Worm (Caenorhabditis elegans) whole organism, L4 larva: ENCODE results near the gene Y55D5A.1.

Experiments used
- D1046.2 ChIP-seq: fragments of 200-800 bp; sonication (Bioruptor generic); IDR thresholded peaks from 2 replicates; pipeline ENCODE4 v1.3.6; 2022; ENCODE audit warnings: missing genetic modification characterization, missing compliant biosample characterization
- F44E2.7 ChIP-seq: fragments of 200-800 bp; sonication (Bioruptor generic); IDR thresholded peaks from 2 replicates; pipeline ENCODE4 v2.1.2; 2022; ENCODE audit warnings: missing genetic modification characterization, missing compliant biosample characterization
- F49E8.2 ChIP-seq: sonication (generic microtip); optimal IDR thresholded peaks from 2 replicates; lab custom pipeline; 2016; ENCODE audit warnings: missing compliant biosample characterization, mild to moderate bottlenecking, missing genetic modification characterization, borderline replicate concordance
- T20F7.1 ChIP-seq: fragments of 200-800 bp; sonication (Bioruptor generic); optimal IDR thresholded peaks from 2 replicates; lab custom pipeline; 2018; ENCODE audit warnings: mild to moderate bottlenecking, missing genetic modification characterization, missing compliant biosample characterization
- T26A8.4 ChIP-seq: fragments of 200-800 bp; sonication (Bioruptor generic); IDR thresholded peaks from 2 replicates; pipeline ENCODE4 v1.3.6; 2022; ENCODE audit warnings: missing genetic modification characterization, missing compliant biosample characterization
- aly-2 ChIP-seq: sonication (generic microtip); optimal IDR thresholded peaks from 2 replicates; lab custom pipeline; 2018; ENCODE audit warnings: missing biosample characterization, missing genetic modification characterization
- arid-1 ChIP-seq: fragments of 200-800 bp; sonication (Bioruptor generic); conservative IDR thresholded peaks from 2 replicates; pipeline ENCODE4 v1.3.6; 2022; ENCODE audit warnings: missing genetic modification reagents, missing genetic modification characterization, missing compliant biosample characterization
- attf-4 ChIP-seq: sonication (generic microtip); optimal IDR thresholded peaks from 3 replicates; lab custom pipeline; 2017; ENCODE audit warnings: missing biosample characterization, missing genetic modification characterization
- ceh-28 ChIP-seq: fragments of 150-350 bp; optimal IDR thresholded peaks from 2 replicates; lab custom pipeline; 2014; ENCODE audit warnings: missing biosample characterization, missing genetic modification reagents, missing genetic modification characterization
- ceh-32 ChIP-seq: sonication (generic microtip); optimal IDR thresholded peaks from 2 replicates; lab custom pipeline; 2016; ENCODE audit warnings: mild to moderate bottlenecking, missing genetic modification characterization, missing compliant biosample characterization; ENCODE audit not compliant: poor library complexity
- ceh-82 ChIP-seq: sonication (generic microtip); optimal IDR thresholded peaks from 2 replicates; lab custom pipeline; 2017; ENCODE audit warnings: missing biosample characterization, missing genetic modification characterization
- cey-2 ChIP-seq: sonication (generic microtip); optimal IDR thresholded peaks from 3 replicates; lab custom pipeline; 2017; ENCODE audit warnings: missing genetic modification characterization, mild to moderate bottlenecking, missing compliant biosample characterization, antibody characterized with exemption, borderline replicate concordance; ENCODE audit not compliant: insufficient read depth
- daf-12 ChIP-seq: fragments of 150-350 bp; optimal IDR thresholded peaks from 2 replicates; lab custom pipeline; 2014; ENCODE audit warnings: missing biosample characterization, missing genetic modification reagents, missing genetic modification characterization
- daf-16 ChIP-seq, 3 experiments: sonication (generic microtip); optimal IDR thresholded peaks; 2 replicates each; lab custom pipeline; 2016 to 2017; ENCODE audit warnings: missing genetic modification characterization in 3 of 3, missing genetic modification reagents in 3 of 3, mild to moderate bottlenecking in 2 of 3, missing compliant biosample characterization in 2 of 3, missing biosample characterization in 1 of 3, moderate library complexity in 1 of 3
- daf-19 ChIP-seq: fragments of 200-800 bp; sonication (Bioruptor generic); conservative IDR thresholded peaks from 2 replicates; pipeline ENCODE4 v1.3.6; 2022; ENCODE audit warnings: missing genetic modification characterization, missing compliant biosample characterization
- dmd-9 ChIP-seq: fragments of 200-800 bp; sonication (Bioruptor generic); IDR thresholded peaks from 2 replicates; pipeline ENCODE4 v1.3.6; 2022; ENCODE audit warnings: missing genetic modification reagents, missing genetic modification characterization, missing compliant biosample characterization
- duxl-1 ChIP-seq: sonication (generic microtip); optimal IDR thresholded peaks from 2 replicates; lab custom pipeline; 2016; ENCODE audit warnings: mild to moderate bottlenecking, missing genetic modification characterization, moderate library complexity, missing compliant biosample characterization; ENCODE audit not compliant: poor library complexity
- dve-1 ChIP-seq: sonication (generic microtip); optimal IDR thresholded peaks from 2 replicates; lab custom pipeline; 2017; ENCODE audit warnings: antibody characterized with exemption, mild to moderate bottlenecking, missing genetic modification characterization, missing compliant biosample characterization; ENCODE audit not compliant: insufficient read depth
- egl-27 ChIP-seq: sonication (generic microtip); optimal IDR thresholded peaks from 3 replicates; lab custom pipeline; 2017; ENCODE audit warnings: missing biosample characterization, missing genetic modification reagents, missing genetic modification characterization
- egl-43 ChIP-seq: fragments of 200-800 bp; sonication (Bioruptor generic); IDR thresholded peaks from 2 replicates; pipeline ENCODE4 v1.3.6; 2022; ENCODE audit warnings: missing genetic modification reagents, missing genetic modification characterization, missing compliant biosample characterization
- gei-8 ChIP-seq: fragments of 200-800 bp; sonication (Bioruptor generic); optimal IDR thresholded peaks from 2 replicates; lab custom pipeline; 2018; ENCODE audit warnings: mild to moderate bottlenecking, missing genetic modification characterization, missing compliant biosample characterization
- hif-1 ChIP-seq, 2 experiments: sonication (generic microtip); optimal IDR thresholded peaks; 2 replicates each; lab custom pipeline; 2016 to 2017; ENCODE audit warnings: missing compliant biosample characterization in 2 of 2, missing genetic modification characterization in 2 of 2, missing genetic modification reagents in 2 of 2, missing genotype in 2 of 2, mild to moderate bottlenecking in 1 of 2
- hlh-11 ChIP-seq: fragments of 200-800 bp; sonication (Bioruptor generic); optimal IDR thresholded peaks from 2 replicates; lab custom pipeline; 2018; ENCODE audit warnings: mild to moderate bottlenecking, missing genetic modification characterization, missing compliant biosample characterization
- hlh-30 ChIP-seq: sonication (generic microtip); optimal IDR thresholded peaks from 2 replicates; lab custom pipeline; 2017; ENCODE audit warnings: antibody characterized with exemption, mild to moderate bottlenecking, missing genetic modification characterization, missing compliant biosample characterization; ENCODE audit not compliant: insufficient read depth
- lim-7 ChIP-seq: fragments of 200-800 bp; sonication (Bioruptor generic); IDR thresholded peaks from 2 replicates; pipeline ENCODE4 v1.3.6; 2022; ENCODE audit warnings: missing genetic modification characterization, missing compliant biosample characterization
- lin-1 ChIP-seq: fragments of 200-800 bp; sonication (Bioruptor generic); IDR thresholded peaks from 2 replicates; pipeline ENCODE4 v1.3.6; 2022; ENCODE audit warnings: missing genetic modification reagents, missing genetic modification characterization, missing compliant biosample characterization
- lin-15B ChIP-seq: fragments of 150-350 bp; sonication (generic microtip); optimal IDR thresholded peaks from 3 replicates; lab custom pipeline; 2014; ENCODE audit warnings: missing biosample characterization, missing genetic modification characterization
- lin-38 ChIP-seq: fragments of 200-800 bp; sonication (Bioruptor generic); IDR thresholded peaks from 2 replicates; pipeline ENCODE4 v1.3.6; 2022; ENCODE audit warnings: missing genetic modification reagents, missing genetic modification characterization, missing compliant biosample characterization
- lir-3 ChIP-seq: sonication (generic microtip); optimal IDR thresholded peaks from 2 replicates; lab custom pipeline; 2016; ENCODE audit warnings: mild to moderate bottlenecking, missing genetic modification characterization, missing compliant biosample characterization
- madf-5 ChIP-seq, 2 experiments: fragments of 200-800 bp; sonication (Bioruptor generic); IDR thresholded peaks; 2 replicates each; pipeline ENCODE4 v1.3.6; 2022; ENCODE audit warnings: missing compliant biosample characterization in 2 of 2, missing genetic modification characterization in 2 of 2
- mdt-29 ChIP-seq: fragments of 200-800 bp; sonication (Bioruptor generic); IDR thresholded peaks from 2 replicates; pipeline ENCODE4 v1.3.6; 2022; ENCODE audit warnings: missing genetic modification reagents, missing genetic modification characterization, missing compliant biosample characterization
- mes-2 ChIP-seq: sonication (generic microtip); optimal IDR thresholded peaks from 2 replicates; lab custom pipeline; 2016; ENCODE audit warnings: missing genotype, mild to moderate bottlenecking, missing genetic modification characterization, missing compliant biosample characterization; ENCODE audit not compliant: poor library complexity, severe bottlenecking
- mxl-2 ChIP-seq: fragments of 200-800 bp; sonication (Bioruptor generic); conservative IDR thresholded peaks from 2 replicates; pipeline ENCODE4 v1.3.6; 2022; ENCODE audit warnings: missing genetic modification reagents, missing genetic modification characterization, missing compliant biosample characterization
- nhr-237 ChIP-seq: sonication (generic microtip); optimal IDR thresholded peaks from 2 replicates; lab custom pipeline; 2017; ENCODE audit warnings: missing biosample characterization, missing genetic modification characterization
- nhr-28 ChIP-seq: fragments of 150-350 bp; optimal IDR thresholded peaks from 2 replicates; lab custom pipeline; 2014; ENCODE audit warnings: missing biosample characterization, missing genetic modification characterization
- nhr-6 ChIP-seq: fragments of 150-350 bp; optimal IDR thresholded peaks from 2 replicates; lab custom pipeline; 2014; ENCODE audit warnings: missing biosample characterization, missing genetic modification characterization
- nhr-76 ChIP-seq: fragments of 150-350 bp; optimal IDR thresholded peaks from 2 replicates; lab custom pipeline; 2014; ENCODE audit warnings: missing biosample characterization, missing genetic modification characterization
- pha-4 ChIP-seq, 2 experiments: fragments of 150-350 bp in 1 of 2; fragments of 200-800 bp in 1 of 2; sonication (Bioruptor generic) in 1 of 2; IDR thresholded peaks in 1 of 2; optimal IDR thresholded peaks in 1 of 2; 2 replicates each; pipeline versions ENCODE4 v1.3.6 to Lab custom; 2014 to 2022; ENCODE audit warnings: missing genetic modification characterization in 2 of 2, missing genetic modification reagents in 2 of 2, missing biosample characterization in 1 of 2, missing compliant biosample characterization in 1 of 2
- pqm-1 ChIP-seq: sonication (generic microtip); optimal IDR thresholded peaks from 2 replicates; lab custom pipeline; 2017; ENCODE audit warnings: missing biosample characterization, missing genetic modification characterization
- saeg-2 ChIP-seq: fragments of 200-800 bp; sonication (Bioruptor generic); IDR thresholded peaks from 2 replicates; pipeline ENCODE4 v1.3.6; 2022; ENCODE audit warnings: missing genetic modification reagents, missing genetic modification characterization, missing compliant biosample characterization
- sdz-12 ChIP-seq: fragments of 200-800 bp; sonication (Bioruptor generic); optimal IDR thresholded peaks from 2 replicates; lab custom pipeline; 2018; ENCODE audit warnings: mild to moderate bottlenecking, missing genetic modification characterization, missing compliant biosample characterization
- snpc-1.2 ChIP-seq: fragments of 200-800 bp; sonication (Bioruptor generic); IDR thresholded peaks from 2 replicates; pipeline ENCODE4 v1.3.6; 2022; ENCODE audit warnings: missing genetic modification reagents, missing genetic modification characterization, missing compliant biosample characterization
- spr-1 ChIP-seq: sonication (generic microtip); optimal IDR thresholded peaks from 2 replicates; lab custom pipeline; 2016; ENCODE audit warnings: mild to moderate bottlenecking, missing genetic modification characterization, missing compliant biosample characterization
- tra-1 ChIP-seq: fragments of 200-800 bp; sonication (Bioruptor generic); IDR thresholded peaks from 2 replicates; pipeline ENCODE4 v1.3.6; 2022; ENCODE audit warnings: missing genetic modification reagents, missing genetic modification characterization, missing compliant biosample characterization
- unc-130 ChIP-seq: sonication (generic microtip); optimal IDR thresholded peaks from 2 replicates; lab custom pipeline; 2016; ENCODE audit warnings: missing genetic modification reagents, missing genetic modification characterization, missing compliant biosample characterization
- vab-7 ChIP-seq: fragments of 200-800 bp; sonication (Bioruptor generic); IDR thresholded peaks from 2 replicates; pipeline ENCODE4 v1.3.6; 2022; ENCODE audit warnings: missing genetic modification reagents, missing genetic modification characterization, missing compliant biosample characterization
- zip-2 ChIP-seq: fragments of 150-350 bp; optimal IDR thresholded peaks from 2 replicates; lab custom pipeline; 2014; ENCODE audit warnings: missing biosample characterization, missing genetic modification characterization

Y55D5A.1 gene

ce11 chrIII:2946101-2946500 lies 36.1 kb upstream of the Y55D5A.1 start, which contains the start of gene H05C05.4:
Gene H05C05.4, minus strand, starts transcription at chrIII:2946201.
- TF ChIP-seq gei-8: no peak
- no peak for TF ChIP-seq nhr-6 (tag; lab: Kevin White, UChicago)
- TF ChIP-seq T26A8.4 (GFP tag; lab: Robert Waterston, UW): no peak
- no peak for TF ChIP-seq attf-4 (tag; lab: Kevin White, UChicago)
- no peak for TF ChIP-seq aly-2 (tag; lab: Kevin White, UChicago)
- no peak for TF ChIP-seq ceh-82
- TF ChIP-seq F44E2.7: no peak
- no peak for TF ChIP-seq dmd-9
- TF ChIP-seq spr-1 (tag; lab: Kevin White, UChicago): no peak
- TF ChIP-seq pqm-1 (tag; lab: Kevin White, UChicago): no peak
- no peak for TF ChIP-seq tra-1
- TF ChIP-seq, all 104 proteins: peak for 0

ce11 chrIII:2946626-2947168 lies 35.5 kb upstream of the Y55D5A.1 start, which contains the start of gene H05C05.1:
Gene H05C05.1, plus strand, starts transcription at chrIII:2947118.
- TF ChIP-seq mdt-29 (GFP tag; lab: Robert Waterston, UW) (no peak), madf-5 (GFP tag; IDR thresholded peaks at IDR 0.05; lab: Robert Waterston, UW) (no peak), ceh-32 (tag; lab: Kevin White, UChicago) (no peak), vab-7 (no peak), lin-1 (GFP tag; lab: Robert Waterston, UW) (no peak), pha-4 (GFP tag; IDR thresholded peaks at IDR 0.05; lab: Robert Waterston, UW) (no peak), pha-4 (tag; optimal IDR thresholded peaks at IDR 0.05; lab: Kevin White, UChicago) (no peak), snpc-1.2 (GFP tag; lab: Robert Waterston, UW) (no peak), attf-4 (tag; lab: Kevin White, UChicago) (no peak), F49E8.2 (peak; percentile 91), ceh-28 (no peak), aly-2 (tag; lab: Kevin White, UChicago) (no peak), daf-12 (tag; lab: Kevin White, UChicago) (no peak), sdz-12 (GFP tag; lab: Kevin White, UChicago) (no peak), daf-19 (no peak), T20F7.1 (no peak), saeg-2 (GFP tag; lab: Robert Waterston, UW) (no peak), unc-130 (GFP tag; lab: Kevin White, UChicago) (peak; percentile 16), lin-38 (GFP tag; lab: Robert Waterston, UW) (peak; percentile 64; the same call in 1 of the 2 replicates), cey-2 (tag; lab: Kevin White, UChicago) (no peak), lim-7 (GFP tag; lab: Robert Waterston, UW) (no peak), D1046.2 (GFP tag; lab: Robert Waterston, UW) (no peak), lir-3 (no peak)

- TF ChIP-seq D1046.2 (GFP tag; lab: Robert Waterston, UW) (no peak), ceh-82 (no peak), dve-1 (tag; lab: Kevin White, UChicago) (no peak), nhr-237 (no peak), daf-16 (GFP tag; optimal IDR thresholded peaks at IDR 0.05; lab: Kevin White, UChicago) (no peak), daf-16 (tag; optimal IDR thresholded peaks at IDR 0.05; lab: Kevin White, UChicago) (no peak), hif-1 (tag; optimal IDR thresholded peaks at IDR 0.05; lab: Kevin White, UChicago) (no peak), zip-2 (tag; lab: Kevin White, UChicago) (no peak), mxl-2 (GFP tag; lab: Robert Waterston, UW) (no peak), mes-2 (tag; lab: Kevin White, UChicago) (peak; percentile 47), egl-27 (no peak), egl-43 (GFP tag; lab: Robert Waterston, UW) (no peak), lin-15B (tag; lab: Kevin White, UChicago) (no peak), hlh-30 (peak; percentile 57), nhr-76 (tag; lab: Kevin White, UChicago) (no peak), duxl-1 (tag; lab: Kevin White, UChicago) (no peak), arid-1 (GFP tag; lab: Robert Waterston, UW) (no peak), hlh-11 (tag; lab: Kevin White, UChicago) (peak; percentile 55), nhr-28 (tag; lab: Kevin White, UChicago) (peak; percentile 20)
Observed at ce11 chrIII:2947251-2947650, 35.0 kb upstream of the Y55D5A.1 start.
